Fruit fly (Drosophila melanogaster): Measurements from ENCODE around the gene ringer.

The ringer gene

DNA sequence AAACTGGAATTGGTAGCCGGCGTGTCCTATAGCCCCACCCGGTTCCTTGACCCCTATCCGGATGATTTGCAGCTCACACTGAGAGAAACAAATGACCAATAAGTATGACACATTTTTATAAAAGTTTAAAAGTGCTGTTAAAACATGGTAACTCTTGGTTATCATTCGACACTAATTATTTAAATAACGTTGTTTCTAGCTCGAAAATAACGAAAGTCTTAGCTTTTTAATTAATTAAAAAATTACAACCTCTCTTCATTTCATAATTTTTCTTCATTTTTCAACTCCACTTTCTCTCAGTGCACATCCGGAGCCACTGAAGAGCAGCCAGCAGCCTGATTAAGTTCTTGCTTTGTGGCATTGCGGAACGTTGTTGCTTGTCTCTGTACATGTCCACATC is 5.0 kb upstream of the ringer start (continued):
- TF ChIP-seq Hr39 (GFP tag; optimal IDR thresholded peaks at IDR 0.05) (peak; percentile 75), fd85E (GFP tag; optimal IDR thresholded peaks at IDR 0.05) (peak; percentile 63), Eip75B (GFP tag; optimal IDR thresholded peaks at IDR 0.05) (peak; percentile 93), acj6 (GFP tag; optimal IDR thresholded peaks at IDR 0.05) (peak; percentile 88), CG4318 (GFP tag; optimal IDR thresholded peaks at IDR 0.05) (peak; percentile 39), Sox15 (GFP tag; optimal IDR thresholded peaks at IDR 0.05) (peak; percentile 65), CG31627 (GFP tag; optimal IDR thresholded peaks at IDR 0.05) (peak; percentile 78), spab (GFP tag; optimal IDR thresholded peaks at IDR 0.05) (peak; percentile 88), CG10669 (GFP tag; optimal IDR thresholded peaks at IDR 0.05) (peak; percentile 85), CG6792 (GFP tag; optimal IDR thresholded peaks at IDR 0.05) (peak; percentile 86), CG3032 (tag; optimal IDR thresholded peaks at IDR 0.05) (peak; percentile 93), CG6854 (GFP tag; optimal IDR thresholded peaks at IDR 0.05) (peak; percentile 64), vri (GFP tag; optimal IDR thresholded peaks at IDR 0.05) (peak; percentile 67), CG8319 (GFP tag; optimal IDR thresholded peaks at IDR 0.05) (peak; percentile 83), Blimp-1 (GFP tag; optimal IDR thresholded peaks at IDR 0.05) (peak; percentile 63), Eip78C (GFP tag) (peak; percentile 98), Sox14 (GFP tag; optimal IDR thresholded peaks at IDR 0.05) (peak; percentile 87), dac (GFP tag; optimal IDR thresholded peaks at IDR 0.05) (no peak), fd59A (GFP tag; optimal IDR thresholded peaks at IDR 0.05) (peak; percentile 87), Ets21C (GFP tag; optimal IDR thresholded peaks at IDR 0.05) (peak; percentile 69), CG16779 (tag; optimal IDR thresholded peaks at IDR 0.05) (peak; percentile 82), pdm3 (GFP tag; optimal IDR thresholded peaks at IDR 0.05) (peak; percentile 85), esn (GFP tag; optimal IDR thresholded peaks at IDR 0.05) (peak; percentile 89), Sox102F (GFP tag; optimal IDR thresholded peaks at IDR 0.05) (peak; percentile 85), Met (GFP tag; optimal IDR thresholded peaks at IDR 0.05) (peak; percentile 85), CG1621 (tag; optimal IDR thresholded peaks at IDR 0.05) (peak; percentile 84), Eip93F (GFP tag; optimal IDR thresholded peaks at IDR 0.05) (peak; percentile 17), CG6276 (GFP tag; optimal IDR thresholded peaks at IDR 0.05) (peak; percentile 31), Gug (GFP tag; IDR thresholded peaks at IDR 0.05) (no peak), eg (GFP tag; IDR thresholded peaks at IDR 0.05) (no peak), CG8632 (GFP tag; optimal IDR thresholded peaks at IDR 0.05) (peak; percentile 90), cyc (GFP tag; optimal IDR thresholded peaks at IDR 0.05) (peak; percentile 83), CG7368 (GFP tag; optimal IDR thresholded peaks at IDR 0.05) (peak; percentile 77), topi (GFP tag; optimal IDR thresholded peaks at IDR 0.05) (peak; percentile 91), CG3919 (GFP tag; optimal IDR thresholded peaks at IDR 0.05) (peak; percentile 92), CG11902 (GFP tag; optimal IDR thresholded peaks at IDR 0.05) (peak; percentile 79), CG10631 (GFP tag; optimal IDR thresholded peaks at IDR 0.05) (peak; percentile 87), CG6163 (GFP tag; IDR thresholded peaks at IDR 0.05) (no peak; the same call in 1 of the 3 replicates), fkh (GFP tag; optimal IDR thresholded peaks at IDR 0.05) (no peak), Ets96B (tag; optimal IDR thresholded peaks at IDR 0.05) (peak; percentile 90), CG34406 (GFP tag; optimal IDR thresholded peaks at IDR 0.05) (peak; percentile 89), ss (GFP tag; optimal IDR thresholded peaks at IDR 0.05) (peak; percentile 91 to 94), OdsH (GFP tag; optimal IDR thresholded peaks at IDR 0.05) (peak; percentile 87)

DNA sequence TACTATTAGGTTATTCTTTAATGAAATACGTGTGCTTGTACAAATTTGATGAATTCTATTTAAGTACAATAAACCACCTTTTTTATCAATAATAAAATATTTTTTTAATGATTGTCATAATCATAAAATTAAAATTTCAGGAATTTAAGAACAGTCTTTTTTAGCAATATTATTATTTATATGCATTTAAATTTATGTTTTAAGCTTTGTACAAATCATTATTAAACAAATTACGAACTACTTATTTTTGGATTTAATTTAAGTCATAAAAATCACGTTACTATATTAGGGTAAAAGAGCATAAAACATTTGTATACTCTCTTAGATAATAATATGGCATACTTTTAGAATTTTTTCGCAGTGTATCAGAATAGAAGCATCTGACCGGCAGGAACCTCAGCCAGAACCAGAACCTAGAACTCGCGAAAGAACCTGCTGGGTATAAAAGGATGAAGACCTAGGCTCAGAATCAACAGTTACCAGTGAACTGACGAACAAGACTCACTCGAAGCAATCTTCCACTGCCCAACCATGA is 3.0 kb upstream of the ringer start, which contains the start of gene Cpr72Ea:
Gene Cpr72Ea (plus strand): TSS at position 485 of the 535 bp plus-strand sequence.
- TF ChIP-seq spab (GFP tag; optimal IDR thresholded peaks at IDR 0.05), result peak; percentile 27
- TF ChIP-seq dsx (GFP tag; optimal IDR thresholded peaks at IDR 0.05; ENCODE audit: poor library complexity, severe bottlenecking), result peak; percentile 46
- no peak for TF ChIP-seq CG34406 (GFP tag; optimal IDR thresholded peaks at IDR 0.05)
- TF ChIP-seq CG6808 (GFP tag; optimal IDR thresholded peaks at IDR 0.05), result peak; percentile 52
- peak; percentile 66 for TF ChIP-seq CG3032 (tag; optimal IDR thresholded peaks at IDR 0.05)
- peak; percentile 14 for TF ChIP-seq fd59A (GFP tag; optimal IDR thresholded peaks at IDR 0.05)
- peak; percentile 31 for TF ChIP-seq Eip78C (GFP tag)
- peak; percentile 37 for TF ChIP-seq Ets96B (tag; optimal IDR thresholded peaks at IDR 0.05)
- peak; percentile 6 for TF ChIP-seq CG10631 (GFP tag; optimal IDR thresholded peaks at IDR 0.05)
- peak; percentile 4 to 36 for TF ChIP-seq ss (GFP tag; optimal IDR thresholded peaks at IDR 0.05)
- TF ChIP-seq esn (GFP tag; optimal IDR thresholded peaks at IDR 0.05), result no peak
- TF ChIP-seq dac (GFP tag; optimal IDR thresholded peaks at IDR 0.05), result no peak

Measured in whole organism, prepupa.